Worm (Caenorhabditis elegans) whole organism, early embryonic: Measurements from ENCODE around the gene ttr-40.

Experiments used
- B0310.2 ChIP-seq: sonication (generic microtip); optimal IDR thresholded peaks from 2 replicates; lab custom pipeline; 2016; ENCODE audit warnings: mild to moderate bottlenecking, missing genetic modification characterization, missing compliant biosample characterization
- F13C5.2 ChIP-seq: sonication (generic microtip); optimal IDR thresholded peaks from 2 replicates; lab custom pipeline; 2017; ENCODE audit warnings: mild to moderate bottlenecking, missing genetic modification characterization, inconsistent platforms, missing compliant biosample characterization
- aly-1 ChIP-seq: sonication (generic microtip); optimal IDR thresholded peaks from 2 replicates; lab custom pipeline; 2016; ENCODE audit warnings: missing genetic modification characterization, missing compliant biosample characterization
- ama-1 ChIP-seq: fragments of 150-350 bp; optimal IDR thresholded peaks from 2 replicates; lab custom pipeline; 2014
- ceh-13 ChIP-seq: fragments of 200-800 bp; sonication (Bioruptor generic); optimal IDR thresholded peaks from 2 replicates; lab custom pipeline; 2018; ENCODE audit warnings: mild to moderate bottlenecking, missing genetic modification characterization, missing compliant biosample characterization
- ceh-36 ChIP-seq: sonication (generic microtip); optimal IDR thresholded peaks from 2 replicates; lab custom pipeline; 2016; ENCODE audit warnings: missing genetic modification characterization, inconsistent platforms, missing compliant biosample characterization
- ets-7 ChIP-seq: sonication (generic microtip); optimal IDR thresholded peaks from 2 replicates; lab custom pipeline; 2016; ENCODE audit warnings: missing genotype, missing genetic modification characterization, missing compliant biosample characterization
- flt-1 ChIP-seq: fragments of 200-800 bp; sonication (Bioruptor generic); IDR thresholded peaks from 2 replicates; pipeline ENCODE4 v1.3.6; 2022; ENCODE audit warnings: missing genetic modification characterization, missing compliant biosample characterization
- hnd-1 ChIP-seq: sonication (generic microtip); optimal IDR thresholded peaks from 2 replicates; lab custom pipeline; 2016; ENCODE audit warnings: missing genetic modification characterization, missing compliant biosample characterization
- pes-1 ChIP-seq: fragments of 200-800 bp; sonication (Bioruptor generic); IDR thresholded peaks from 2 replicates; pipeline ENCODE4 v1.3.6; 2022; ENCODE audit warnings: missing genetic modification reagents, missing genetic modification characterization, missing compliant biosample characterization
- scrt-1 ChIP-seq: fragments of 200-800 bp; sonication (Bioruptor generic); IDR thresholded peaks from 2 replicates; pipeline ENCODE4 v1.3.6; 2022; ENCODE audit warnings: missing genetic modification characterization, missing compliant biosample characterization
- tbx-37 ChIP-seq: fragments of 200-800 bp; sonication (Bioruptor generic); conservative IDR thresholded peaks from 2 replicates; pipeline ENCODE4 v1.3.6; 2022; ENCODE audit warnings: missing genetic modification reagents, missing genetic modification characterization, missing compliant biosample characterization
- tra-4 ChIP-seq: sonication (generic microtip); optimal IDR thresholded peaks from 2 replicates; lab custom pipeline; 2017; ENCODE audit warnings: missing genetic modification characterization, missing compliant biosample characterization

ce11 chrV:9370986-9371385 is 15.7 kb upstream of the ttr-40 start, which contains the start of gene E02C12.6:
- TF ChIP-seq flt-1 (GFP tag; lab: Robert Waterston, UW), result no peak
- no peak for TF ChIP-seq B0310.2 (tag; lab: Kevin White, UChicago)
- TF ChIP-seq pes-1 (GFP tag; lab: Robert Waterston, UW), result no peak
- no peak for TF ChIP-seq ama-1 (lab: Kevin White, UChicago)
- no peak for TF ChIP-seq ceh-13
- no peak for TF ChIP-seq F13C5.2
- TF ChIP-seq ets-7, result no peak
- TF ChIP-seq scrt-1 (GFP tag; lab: Robert Waterston, UW), result no peak
- no peak for TF ChIP-seq tbx-37 (GFP tag; lab: Robert Waterston, UW)
- no peak for TF ChIP-seq tra-4
- no peak for TF ChIP-seq ceh-36 (tag; lab: Kevin White, UChicago)
- TF ChIP-seq aly-1, result no peak
- no peak for TF ChIP-seq hnd-1 (tag; lab: Kevin White, UChicago)
